Fruit fly (Drosophila melanogaster) whole organism, embryonic: ENCODE measurements around the gene CG5196.

Source experiments
- Atf6 ChIP-seq: fragments of 200-800 bp; sonication (Bioruptor generic); IDR thresholded peaks from 2 replicates; pipeline ENCODE4 v1.3.6; 2022; ENCODE audit warnings: missing biosample characterization, missing genetic modification characterization
- BEAF-32 ChIP-seq: fragments of 200-800 bp; sonication (Bioruptor generic); optimal IDR thresholded peaks from 3 replicates; lab custom pipeline; 2017; ENCODE audit warnings: missing biosample characterization, missing genetic modification characterization, mild to moderate bottlenecking, moderate library complexity, missing genetic modification reagents
- CG10979 ChIP-seq: fragments of 200-800 bp; sonication (Bioruptor generic); optimal IDR thresholded peaks from 2 replicates; lab custom pipeline; 2018; ENCODE audit warnings: missing biosample characterization, mild to moderate bottlenecking, missing genetic modification characterization, moderate library complexity
- CG11723 ChIP-seq: fragments of 200-800 bp; sonication (Bioruptor generic); optimal IDR thresholded peaks from 2 replicates; lab custom pipeline; 2017; ENCODE audit warnings: missing biosample characterization, mild to moderate bottlenecking, missing genetic modification characterization
- CG12071 ChIP-seq: fragments of 200-800 bp; sonication (Bioruptor generic); optimal IDR thresholded peaks from 3 replicates; lab custom pipeline; 2018; ENCODE audit warnings: missing biosample characterization, mild to moderate bottlenecking, missing genetic modification characterization
- CG15269 ChIP-seq: fragments of 200-800 bp; sonication (Bioruptor generic); optimal IDR thresholded peaks from 2 replicates; lab custom pipeline; 2018; ENCODE audit warnings: missing biosample characterization, mild to moderate bottlenecking, missing genetic modification characterization, moderate library complexity
- CG1792 ChIP-seq: fragments of 200-800 bp; sonication (Bioruptor generic); optimal IDR thresholded peaks from 2 replicates; lab custom pipeline; 2016; ENCODE audit warnings: missing biosample characterization, missing genetic modification characterization
- CG2120 ChIP-seq: fragments of 200-800 bp; sonication (Bioruptor generic); optimal IDR thresholded peaks from 3 replicates; lab custom pipeline; 2016; ENCODE audit warnings: missing biosample characterization, missing genetic modification characterization
- CG31224 ChIP-seq: fragments of 200-800 bp; sonication (Bioruptor generic); IDR thresholded peaks from 2 replicates; pipeline ENCODE4 v1.3.6; 2022; ENCODE audit warnings: missing biosample characterization, missing genetic modification characterization
- CG34376 ChIP-seq: fragments of 200-800 bp; sonication (Bioruptor generic); optimal IDR thresholded peaks from 2 replicates; lab custom pipeline; 2018; ENCODE audit warnings: missing biosample characterization, mild to moderate bottlenecking, missing genetic modification characterization
- CG6272 ChIP-seq: fragments of 200-800 bp; sonication (Bioruptor generic); IDR thresholded peaks from 2 replicates; pipeline ENCODE4 v1.3.6; 2022; ENCODE audit warnings: missing biosample characterization, missing genetic modification characterization
- CG6813 ChIP-seq: fragments of 200-800 bp; sonication (Bioruptor generic); optimal IDR thresholded peaks from 2 replicates; lab custom pipeline; 2017; ENCODE audit warnings: missing biosample characterization, missing genetic modification characterization, mild to moderate bottlenecking, moderate library complexity, missing genetic modification reagents
- D19A ChIP-seq: fragments of 200-800 bp; optimal IDR thresholded peaks from 3 replicates; lab custom pipeline; 2019; ENCODE audit warnings: missing biosample characterization, mild to moderate bottlenecking, missing genetic modification characterization, moderate library complexity
- D19B ChIP-seq: fragments of 200-800 bp; sonication (Bioruptor generic); optimal IDR thresholded peaks from 2 replicates; lab custom pipeline; 2017; ENCODE audit warnings: missing biosample characterization, mild to moderate bottlenecking, missing genetic modification characterization
- Dek ChIP-seq: fragments of 200-800 bp; sonication (Bioruptor generic); optimal IDR thresholded peaks from 3 replicates; lab custom pipeline; 2019; ENCODE audit warnings: missing biosample characterization, mild to moderate bottlenecking, missing genetic modification characterization, moderate library complexity
- Dll ChIP-seq: fragments of 200-800 bp; sonication (Bioruptor generic); IDR thresholded peaks from 4 replicates; pipeline ENCODE4 v1.3.6; 2022; ENCODE audit warnings: missing biosample characterization, missing genetic modification characterization; ENCODE audit not compliant: partially characterized antibody
- Fer2 ChIP-seq: fragments of 200-800 bp; sonication (Bioruptor generic); optimal IDR thresholded peaks from 2 replicates; lab custom pipeline; 2018; ENCODE audit warnings: missing biosample characterization, mild to moderate bottlenecking, missing genetic modification characterization, moderate library complexity
- Meics ChIP-seq: fragments of 200-800 bp; sonication (Bioruptor generic); optimal IDR thresholded peaks from 2 replicates; lab custom pipeline; 2017; ENCODE audit warnings: missing biosample characterization, mild to moderate bottlenecking, missing genetic modification characterization
- Oli ChIP-seq: fragments of 200-800 bp; sonication (Bioruptor generic); optimal IDR thresholded peaks from 2 replicates; lab custom pipeline; 2018; ENCODE audit warnings: missing biosample characterization, mild to moderate bottlenecking, missing genetic modification characterization, moderate library complexity
- Pdp1 ChIP-seq, 2 experiments: fragments of 200-800 bp; sonication (Bioruptor generic); optimal IDR thresholded peaks; 3 replicates each; lab custom pipeline; 2016; ENCODE audit warnings: missing biosample characterization in 2 of 2, missing genetic modification characterization in 2 of 2, mild to moderate bottlenecking in 1 of 2, moderate library complexity in 1 of 2
- Trl ChIP-seq, 3 experiments: fragments of >200 bp in 2 of 3; fragments of 200-800 bp in 1 of 3; sonication (Bioruptor generic) in 1 of 3; optimal IDR thresholded peaks; 2 replicates in 1 of 3; 3 replicates in 2 of 3; lab custom pipeline; 2016 to 2017; ENCODE audit warnings: missing biosample characterization in 1 of 3, missing genetic modification characterization in 1 of 3
- Vsx1 ChIP-seq: fragments of 200-800 bp; sonication (Bioruptor generic); optimal IDR thresholded peaks from 2 replicates; lab custom pipeline; 2017; ENCODE audit warnings: missing biosample characterization, mild to moderate bottlenecking, missing genetic modification characterization, missing genetic modification reagents
- aop ChIP-seq: fragments of 200-800 bp; sonication (Bioruptor generic); IDR thresholded peaks from 2 replicates; pipeline ENCODE4 v1.3.6; 2022; ENCODE audit warnings: missing biosample characterization, missing genetic modification characterization
- ato ChIP-seq: fragments of 200-800 bp; sonication (Bioruptor generic); IDR thresholded peaks from 2 replicates; pipeline ENCODE4 v1.3.6; 2022; ENCODE audit warnings: missing biosample characterization, missing genetic modification characterization; ENCODE audit not compliant: partially characterized antibody
- bbx ChIP-seq: fragments of 200-800 bp; sonication (Bioruptor generic); IDR thresholded peaks from 2 replicates; pipeline ENCODE4 v1.3.6; 2022; ENCODE audit warnings: missing biosample characterization, missing genetic modification characterization; ENCODE audit not compliant: partially characterized antibody
- chm ChIP-seq: fragments of 200-800 bp; sonication (Bioruptor generic); IDR thresholded peaks from 2 replicates; pipeline ENCODE4 v1.3.6; 2022; ENCODE audit warnings: missing biosample characterization, missing genetic modification characterization
- eve ChIP-seq, 2 experiments: fragments of >200 bp; optimal IDR thresholded peaks; 2 replicates each; lab custom pipeline; 2017; ENCODE audit warnings: missing biosample characterization in 2 of 2, missing genetic modification characterization in 2 of 2
- exex ChIP-seq: fragments of 200-800 bp; sonication (Bioruptor generic); optimal IDR thresholded peaks from 4 replicates; lab custom pipeline; 2018; ENCODE audit warnings: missing biosample characterization, mild to moderate bottlenecking, missing genetic modification characterization, moderate library complexity
- gsb ChIP-seq: fragments of 200-800 bp; sonication (Bioruptor generic); IDR thresholded peaks from 2 replicates; pipeline ENCODE4 v1.3.6; 2022; ENCODE audit warnings: missing biosample characterization, missing genetic modification characterization
- jigr1 ChIP-seq: fragments of 200-800 bp; sonication (Bioruptor generic); IDR thresholded peaks from 3 replicates; pipeline ENCODE4 v1.3.6; 2022; ENCODE audit warnings: missing biosample characterization, missing genetic modification characterization
- jing ChIP-seq: fragments of 200-800 bp; sonication (Bioruptor generic); optimal IDR thresholded peaks from 2 replicates; lab custom pipeline; 2018; ENCODE audit warnings: missing biosample characterization, mild to moderate bottlenecking, missing genetic modification characterization
- mirr ChIP-seq: fragments of 200-800 bp; sonication (Bioruptor generic); optimal IDR thresholded peaks from 3 replicates; lab custom pipeline; 2018; ENCODE audit warnings: missing biosample characterization, mild to moderate bottlenecking, missing genetic modification characterization
- salm ChIP-seq: fragments of 200-800 bp; sonication (Bioruptor generic); optimal IDR thresholded peaks from 2 replicates; lab custom pipeline; 2018; ENCODE audit warnings: missing biosample characterization, mild to moderate bottlenecking, missing genetic modification characterization
- scrt ChIP-seq: fragments of 200-800 bp; sonication (Bioruptor generic); optimal IDR thresholded peaks from 2 replicates; lab custom pipeline; 2018; ENCODE audit warnings: missing biosample characterization, mild to moderate bottlenecking, missing genetic modification characterization, moderate library complexity
- sens ChIP-seq: fragments of 200-800 bp; sonication (Bioruptor generic); peaks from one replicate; lab custom pipeline; 2016; ENCODE audit warnings: missing biosample characterization, missing genetic modification characterization
- shn ChIP-seq: fragments of 200-800 bp; sonication (Bioruptor generic); optimal IDR thresholded peaks from 3 replicates; lab custom pipeline; 2016; ENCODE audit warnings: missing biosample characterization, missing genetic modification characterization
- so ChIP-seq: fragments of 200-800 bp; sonication (Bioruptor generic); IDR thresholded peaks from 3 replicates; pipeline ENCODE4 v1.3.6; 2022; ENCODE audit warnings: missing biosample characterization, missing genetic modification characterization

CG5196 gene

DNA sequence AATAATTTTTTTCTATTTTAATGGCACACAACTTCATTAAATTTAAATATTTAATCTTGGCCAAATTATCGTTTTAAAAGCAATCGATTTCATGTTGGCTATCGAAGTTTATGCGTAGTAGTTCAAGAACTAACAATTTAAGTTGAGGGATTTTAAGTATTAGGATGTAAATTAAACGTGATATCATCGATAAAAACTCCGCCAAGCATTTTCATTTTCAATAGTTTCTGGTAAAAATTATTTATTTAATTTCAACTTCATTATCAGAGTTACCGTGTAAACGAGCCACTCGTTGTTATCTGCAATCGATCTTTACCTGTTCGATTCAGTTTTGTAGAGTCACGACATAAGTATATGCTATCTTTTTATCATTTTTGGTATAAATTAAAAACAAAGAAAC is 5.2 kb upstream of the CG5196 start (continued):
- TF ChIP-seq jing (peak; percentile 93), aop (peak; percentile 90), jigr1 (GFP tag; lab: Robert Waterston, UW) (peak; percentile 76; the same call in 2 of the 3 replicates), CG2120 (peak; percentile 95), scrt (GFP tag; lab: Kevin White, UChicago) (peak; percentile 99), CG10979 (tag; lab: Kevin White, UChicago) (peak; percentile 99)

DNA sequence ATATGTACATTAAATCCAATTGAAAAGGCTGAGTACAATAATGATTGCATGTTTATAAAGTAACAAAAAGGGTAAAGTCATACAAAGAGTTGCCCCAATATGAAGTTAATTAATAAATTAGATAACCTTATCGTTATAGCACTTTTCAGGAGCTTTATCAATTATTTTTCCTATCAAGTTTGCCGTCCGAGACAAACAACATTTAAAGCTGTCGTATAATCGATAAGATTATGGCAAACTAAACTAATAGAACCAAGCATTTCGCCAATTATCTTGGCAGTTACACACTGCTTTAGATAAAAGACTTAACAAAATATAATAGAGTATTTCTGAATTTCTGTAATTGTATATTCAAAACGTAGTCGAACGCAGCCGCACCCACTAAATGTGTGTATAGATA is 3.0 kb upstream of the CG5196 start:
- peak; percentile 48 for TF ChIP-seq Vsx1 (GFP tag; lab: Kevin White, UChicago)
- no peak for TF ChIP-seq CG12071
- TF ChIP-seq Trl (optimal IDR thresholded peaks at IDR 0.05; lab: Kevin White, UChicago), result no peak
- TF ChIP-seq Trl (GFP tag; optimal IDR thresholded peaks at IDR 0.05; lab: Kevin White, UChicago), result no peak
- TF ChIP-seq CG15269, result no peak
- TF ChIP-seq shn (GFP tag; lab: Kevin White, UChicago), result no peak
- no peak for TF ChIP-seq chm
- TF ChIP-seq so, result no peak
- no peak for TF ChIP-seq Oli (tag; lab: Kevin White, UChicago)
- no peak for TF ChIP-seq eve (GFP tag; optimal IDR thresholded peaks at IDR 0.05; lab: Kevin White, UChicago)
- TF ChIP-seq Fer2 (tag; lab: Kevin White, UChicago), result no peak
- peak; percentile 2 for TF ChIP-seq salm (tag; lab: Kevin White, UChicago)
- no peak for TF ChIP-seq Pdp1 (GFP tag; optimal IDR thresholded peaks at IDR 0.05; lab: Kevin White, UChicago)
- TF ChIP-seq CG34376 (GFP tag; lab: Kevin White, UChicago), result peak; percentile 54
- TF ChIP-seq CG1792 (GFP tag; lab: Kevin White, UChicago), result no peak
- no peak for TF ChIP-seq Dek (tag; lab: Kevin White, UChicago)
- TF ChIP-seq CG6813 (GFP tag; lab: Kevin White, UChicago), result no peak
- peak; percentile 3 for TF ChIP-seq D19A (tag; lab: Kevin White, UChicago)
- TF ChIP-seq exex (tag; lab: Kevin White, UChicago), result peak; percentile 92
- no peak for TF ChIP-seq BEAF-32
- peak; percentile 91 for TF ChIP-seq mirr (GFP tag; lab: Kevin White, UChicago)
- no peak for TF ChIP-seq D19B
- TF ChIP-seq ato (GFP tag; lab: Robert Waterston, UW), result no peak
- TF ChIP-seq CG6272 (GFP tag; lab: Robert Waterston, UW), result no peak
- TF ChIP-seq Meics (GFP tag; lab: Kevin White, UChicago), result no peak
- TF ChIP-seq Atf6 (GFP tag; lab: Robert Waterston, UW), result no peak
- no peak for TF ChIP-seq CG11723 (GFP tag; lab: Kevin White, UChicago)
- TF ChIP-seq gsb (GFP tag; lab: Robert Waterston, UW), result no peak
- TF ChIP-seq CG31224 (GFP tag; lab: Robert Waterston, UW), result no peak
- TF ChIP-seq sens (GFP tag; lab: Kevin White, UChicago), result peak; percentile 49

dm6 chr3R:12405928-12406234 is 2.2 kb upstream of the CG5196 start, which contains the start of gene Cyp9f2:
Gene Cyp9f2 (minus strand): TSS chr3R:12406028.
- TF ChIP-seq bbx (GFP tag; lab: Robert Waterston, UW), result 0 out of 2 replicates have a peak, but pooled peaks have one; percentile 8
- TF ChIP-seq Dll (GFP tag; lab: Robert Waterston, UW), result no peak
- TF ChIP-seq, all 482 proteins: peak for 1
